Worm (Caenorhabditis elegans) whole organism, mixed stage, embryonic: Measurements from ENCODE around the gene pho-10.

Source experiments
- M03D4.4 ChIP-seq: sonication (generic microtip); optimal IDR thresholded peaks from 2 replicates; lab custom pipeline; 2017; ENCODE audit warnings: mild to moderate bottlenecking, missing genetic modification characterization, missing compliant biosample characterization
- blmp-1 ChIP-seq: fragments of 150-350 bp; optimal IDR thresholded peaks from 2 replicates; lab custom pipeline; 2014; ENCODE audit warnings: missing biosample characterization, missing genetic modification characterization
- elt-3 ChIP-seq: fragments of 150-350 bp; optimal IDR thresholded peaks from 2 replicates; lab custom pipeline; 2014; ENCODE audit warnings: missing biosample characterization, missing genetic modification characterization
- lin-13 ChIP-seq: fragments of 150-350 bp; optimal IDR thresholded peaks from 2 replicates; lab custom pipeline; 2014; ENCODE audit warnings: missing biosample characterization, missing genetic modification characterization
- nhr-12 ChIP-seq: fragments of 150-350 bp; optimal IDR thresholded peaks from 2 replicates; lab custom pipeline; 2014; ENCODE audit warnings: missing biosample characterization, missing genetic modification characterization
- nhr-237 ChIP-seq: fragments of 150-350 bp; optimal IDR thresholded peaks from 2 replicates; lab custom pipeline; 2014; ENCODE audit warnings: missing biosample characterization, missing genetic modification characterization
- nhr-28 ChIP-seq: fragments of 150-350 bp; optimal IDR thresholded peaks from 2 replicates; lab custom pipeline; 2014; ENCODE audit warnings: missing biosample characterization, missing genetic modification characterization
- nhr-76 ChIP-seq: sonication (generic microtip); optimal IDR thresholded peaks from 2 replicates; lab custom pipeline; 2017; ENCODE audit warnings: missing biosample characterization, missing genetic modification characterization
- snpc-4 ChIP-seq: fragments of 150-350 bp; optimal IDR thresholded peaks from 2 replicates; lab custom pipeline; 2014; ENCODE audit warnings: missing biosample characterization, missing genetic modification characterization
- unc-62 ChIP-seq: fragments of 150-350 bp; optimal IDR thresholded peaks from 2 replicates; lab custom pipeline; 2014; ENCODE audit warnings: missing biosample characterization, missing genetic modification reagents, missing genetic modification characterization
- ztf-11 ChIP-seq: fragments of 150-350 bp; optimal IDR thresholded peaks from 2 replicates; lab custom pipeline; 2014; ENCODE audit warnings: missing biosample characterization, missing genetic modification characterization

ce11 chrII:9891031-9891689, 29.2 kb downstream of the pho-10 start, which contains the start of gene vgln-1:
- TF ChIP-seq lin-13 (no peak), unc-62 (GFP tag; lab: Kevin White, UChicago) (no peak), ztf-11 (tag; lab: Kevin White, UChicago) (no peak), blmp-1 (tag; lab: Kevin White, UChicago) (no peak), elt-3 (no peak), nhr-76 (tag; lab: Kevin White, UChicago) (no peak), nhr-237 (no peak), nhr-12 (tag; lab: Kevin White, UChicago) (no peak), snpc-4 (tag; lab: Kevin White, UChicago) (no peak), M03D4.4 (tag; lab: Kevin White, UChicago) (no peak), nhr-28 (tag; lab: Kevin White, UChicago) (no peak)
